Worm (Caenorhabditis elegans) whole organism, L4/young adult: ENCODE results near the gene F09C6.12.

Experiments used
- W03F9.2 ChIP-seq: fragments of 150-350 bp; optimal IDR thresholded peaks from 2 replicates; lab custom pipeline; 2014; ENCODE audit warnings: missing biosample characterization, missing genetic modification characterization
- dao-5 ChIP-seq: sonication (generic microtip); optimal IDR thresholded peaks from 2 replicates; lab custom pipeline; 2016; ENCODE audit warnings: missing genotype, missing genetic modification characterization, moderate library complexity, missing compliant biosample characterization
- him-1 ChIP-seq: sonication (generic microtip); optimal IDR thresholded peaks from 2 replicates; lab custom pipeline; 2016; ENCODE audit warnings: missing genotype, missing genetic modification reagents, missing genetic modification characterization, missing compliant biosample characterization

Gene F09C6.12

ce11 chrV:16904612-16905011, 21.9 kb downstream of the F09C6.12 start, which contains the start of gene nhr-262:
nhr-262 (plus strand) TSS chrV:16904912.
- TF ChIP-seq him-1 (tag; lab: Kevin White, UChicago) (no peak), W03F9.2 (no peak), dao-5 (tag; lab: Kevin White, UChicago) (no peak)

- no peak for TF ChIP-seq dao-5 (tag; lab: Kevin White, UChicago)
- TF ChIP-seq W03F9.2: no peak
- TF ChIP-seq him-1 (tag; lab: Kevin White, UChicago): no peak
These were observed 27.2 kb downstream of the F09C6.12 start, which contains the start of gene F09C6.16 for ce11 chrV:16909871-16910270. F09C6.16 (minus strand) TSS chrV:16909971.

- TF ChIP-seq W03F9.2 (no peak), him-1 (tag; lab: Kevin White, UChicago) (no peak), dao-5 (tag; lab: Kevin White, UChicago) (no peak)
These were observed 28.2 kb downstream of the F09C6.12 start for ce11 chrV:16910864-16911263.

- TF ChIP-seq him-1 (tag; lab: Kevin White, UChicago) (no peak), dao-5 (tag; lab: Kevin White, UChicago) (no peak), W03F9.2 (no peak)
These were observed 28.6 kb downstream of the F09C6.12 start for ce11 chrV:16911294-16911693.

ce11 chrV:16911934-16912333, 29.3 kb downstream of the F09C6.12 start, which contains the start of gene nhr-116:
nhr-116 (plus strand) TSS chrV:16912234.
- TF ChIP-seq him-1 (tag; lab: Kevin White, UChicago) (no peak), W03F9.2 (no peak), dao-5 (tag; lab: Kevin White, UChicago) (no peak)

ce11 chrV:16916079-16916478, 33.4 kb downstream of the F09C6.12 start, which contains the start of gene F09C6.10:
F09C6.10 (minus strand) TSS chrV:16916179.
- TF ChIP-seq him-1 (tag; lab: Kevin White, UChicago): no peak

ce11 chrV:16918378-16918777, 35.7 kb downstream of the F09C6.12 start, which contains the start of the genes fbxa-206 and Y102A5C.2:
fbxa-206 (minus strand) TSS chrV:16918478.
Y102A5C.2 (plus strand) TSS chrV:16918731.
- TF ChIP-seq W03F9.2 (no peak), dao-5 (tag; lab: Kevin White, UChicago) (no peak), him-1 (tag; lab: Kevin White, UChicago) (no peak)

- TF ChIP-seq W03F9.2: no peak
- TF ChIP-seq dao-5 (tag; lab: Kevin White, UChicago): no peak
These were observed 37.0 kb downstream of the F09C6.12 start for ce11 chrV:16919675-16920074.

- TF ChIP-seq W03F9.2: no peak
- no peak for TF ChIP-seq dao-5 (tag; lab: Kevin White, UChicago)
- TF ChIP-seq him-1 (tag; lab: Kevin White, UChicago): no peak
These were observed 39.3 kb downstream of the F09C6.12 start, which contains the start of gene Y102A5C.4 for ce11 chrV:16921952-16922351. Y102A5C.4 (plus strand) TSS chrV:16922252.

ce11 chrV:16927345-16927744, 44.7 kb downstream of the F09C6.12 start, which contains the start of gene Y102A5C.36:
Y102A5C.36 (minus strand) TSS chrV:16927445.
- no peak for TF ChIP-seq dao-5 (tag; lab: Kevin White, UChicago)
